In genomic region chr2L:8834806-8835483, dm6 we compare ENCODE assay signal across 1 fruit fly cellular context.
TF ChIP-seq lines count a peak whose summit lies in the region.

No protein-coding gene starts in this region.

TF ChIP-seq in whole organism, embryonic, 481 proteins besides CTCF, POLR2A, EP300 and RAD21 (continued from another document and continues in another):
- TF ChIP-seq salm (tag; optimal IDR thresholded peaks at IDR 0.05; lab: Kevin White, UChicago) (peak; percentile 27), CG3407 (GFP tag; optimal IDR thresholded peaks at IDR 0.05; lab: Kevin White, UChicago) (peak; percentile 39), B-H1 (GFP tag; IDR thresholded peaks at IDR 0.05; lab: Robert Waterston, UW) (peak; percentile 32; the same call in 2 of the 3 replicates), Rx (GFP tag; IDR thresholded peaks at IDR 0.05; lab: Robert Waterston, UW) (peak; percentile 49), CG11456 (GFP tag; IDR thresholded peaks at IDR 0.05; lab: Robert Waterston, UW) (peak; percentile 72), gcm (GFP tag; optimal IDR thresholded peaks at IDR 0.05; lab: Kevin White, UChicago) (peak; percentile 49), CG7839 (tag; optimal IDR thresholded peaks at IDR 0.05; lab: Kevin White, UChicago) (peak; percentile 77), CG32772 (GFP tag; IDR thresholded peaks at IDR 0.05; lab: Robert Waterston, UW) (peak; percentile 6; the same call in 1 of the 2 replicates), Xrp1 (GFP tag; IDR thresholded peaks at IDR 0.05; lab: Robert Waterston, UW) (peak; percentile 82), CG14014 (GFP tag; IDR thresholded peaks at IDR 0.05; lab: Robert Waterston, UW) (peak; percentile 18; the same call in 1 of the 2 replicates), crol (GFP tag; IDR thresholded peaks at IDR 0.05; lab: Robert Waterston, UW) (peak; percentile 46), CG15073 (GFP tag; optimal IDR thresholded peaks at IDR 0.05; lab: Kevin White, UChicago) (no peak), CG4854 (GFP tag; optimal IDR thresholded peaks at IDR 0.05; lab: Kevin White, UChicago) (peak; percentile 56), CG13894 (tag; optimal IDR thresholded peaks at IDR 0.05; lab: Kevin White, UChicago) (no peak), br (optimal IDR thresholded peaks at IDR 0.05; lab: Kevin White, UChicago) (no peak), CG1603 (tag; optimal IDR thresholded peaks at IDR 0.05; lab: Kevin White, UChicago) (peak; percentile 54), pros (GFP tag; optimal IDR thresholded peaks at IDR 0.05; lab: Kevin White, UChicago) (no peak), CG2712 (tag; optimal IDR thresholded peaks at IDR 0.05; lab: Kevin White, UChicago) (peak; percentile 54), CG8765 (GFP tag; IDR thresholded peaks at IDR 0.05; lab: Robert Waterston, UW) (0 out of 2 replicates have a peak, but pooled peaks have one; percentile 51), CG10979 (tag; optimal IDR thresholded peaks at IDR 0.05; lab: Kevin White, UChicago) (peak; percentile 80), CG9215 (GFP tag; IDR thresholded peaks at IDR 0.05; lab: Robert Waterston, UW) (no peak), E2f1 (GFP tag; IDR thresholded peaks at IDR 0.05; lab: Robert Waterston, UW) (peak; percentile 36), sqz (GFP tag; optimal IDR thresholded peaks at IDR 0.05; lab: Kevin White, UChicago) (no peak), ATbp (GFP tag; optimal IDR thresholded peaks at IDR 0.05; lab: Kevin White, UChicago) (peak; percentile 65), Dad (GFP tag; optimal IDR thresholded peaks at IDR 0.05; lab: Kevin White, UChicago) (peak; percentile 39), CG2875 (GFP tag; optimal IDR thresholded peaks at IDR 0.05; lab: Kevin White, UChicago) (peak; percentile 63), CG10321 (GFP tag; IDR thresholded peaks at IDR 0.05; lab: Robert Waterston, UW) (peak; percentile 20; the same call in 1 of the 2 replicates), CG7556 (GFP tag; optimal IDR thresholded peaks at IDR 0.05; lab: Kevin White, UChicago) (peak; percentile 37), Ptx1 (GFP tag; IDR thresholded peaks at IDR 0.05; lab: Robert Waterston, UW) (peak; percentile 81), Sox100B (GFP tag; optimal IDR thresholded peaks at IDR 0.05; lab: Kevin White, UChicago) (peak; percentile 46), jigr1 (GFP tag; IDR thresholded peaks at IDR 0.05; lab: Robert Waterston, UW) (peak; percentile 36; the same call in 1 of the 3 replicates), CG11093 (GFP tag; IDR thresholded peaks at IDR 0.05; lab: Robert Waterston, UW) (peak; percentile 50; the same call in 2 of the 3 replicates), D19B (GFP tag; optimal IDR thresholded peaks at IDR 0.05; lab: Kevin White, UChicago) (no peak), peb (GFP tag; IDR thresholded peaks at IDR 0.05; lab: Robert Waterston, UW) (peak; percentile 62), Oli (tag; optimal IDR thresholded peaks at IDR 0.05; lab: Kevin White, UChicago) (peak; percentile 72), CG8924 (tag; optimal IDR thresholded peaks at IDR 0.05; lab: Kevin White, UChicago) (peak; percentile 54), CG33557 (GFP tag; optimal IDR thresholded peaks at IDR 0.05; lab: Kevin White, UChicago) (no peak), gsb-n (tag; optimal IDR thresholded peaks at IDR 0.05; lab: Kevin White, UChicago) (peak; percentile 31), Neu2 (GFP tag; optimal IDR thresholded peaks at IDR 0.05; lab: Kevin White, UChicago; ENCODE audit: borderline replicate concordance) (peak; percentile 18), zfh1 (GFP tag; IDR thresholded peaks at IDR 0.05; lab: Robert Waterston, UW) (peak; percentile 92), so (GFP tag; IDR thresholded peaks at IDR 0.05; lab: Robert Waterston, UW) (peak; percentile 83; the same call in 2 of the 3 replicates), CG1529 (GFP tag; optimal IDR thresholded peaks at IDR 0.05; lab: Kevin White, UChicago) (peak; percentile 59), lola (GFP tag; optimal IDR thresholded peaks at IDR 0.05; lab: Kevin White, UChicago) (peak in 1 of 3 experiments; percentile 37), CG12659 (GFP tag; optimal IDR thresholded peaks at IDR 0.05; lab: Kevin White, UChicago) (peak; percentile 31), CG7372 (GFP tag; IDR thresholded peaks at IDR 0.05; lab: Robert Waterston, UW) (0 out of 2 replicates have a peak, but pooled peaks have one; percentile 18), CG12155 (GFP tag; optimal IDR thresholded peaks at IDR 0.05; lab: Kevin White, UChicago) (no peak), Hey (tag; optimal IDR thresholded peaks at IDR 0.05; lab: Kevin White, UChicago) (no peak), Spps (tag; optimal IDR thresholded peaks at IDR 0.05; lab: Kevin White, UChicago) (no peak), CG8089 (GFP tag; optimal IDR thresholded peaks at IDR 0.05; lab: Kevin White, UChicago) (peak; percentile 22), Tbp (GFP tag; optimal IDR thresholded peaks at IDR 0.05; lab: Kevin White, UChicago) (no peak), Trl (optimal IDR thresholded peaks at IDR 0.05; lab: Kevin White, UChicago) (no peak), Trl (GFP tag; optimal IDR thresholded peaks at IDR 0.05; lab: Kevin White, UChicago) (peak; percentile 61), bcd (GFP tag; optimal IDR thresholded peaks at IDR 0.05; lab: Kevin White, UChicago) (peak; percentile 41), CG17328 (GFP tag; IDR thresholded peaks at IDR 0.05; lab: Robert Waterston, UW) (peak; percentile 89), bbx (GFP tag; IDR thresholded peaks at IDR 0.05; lab: Robert Waterston, UW; ENCODE audit: partially characterized antibody) (0 out of 2 replicates have a peak, but pooled peaks have one; percentile 24), Fer3 (tag; optimal IDR thresholded peaks at IDR 0.05; lab: Kevin White, UChicago) (no peak), CoRest (tag; optimal IDR thresholded peaks at IDR 0.05; lab: Kevin White, UChicago) (peak; percentile 56), CG6689 (GFP tag; IDR thresholded peaks at IDR 0.05; lab: Robert Waterston, UW) (peak; percentile 66), CG14860 (GFP tag; IDR thresholded peaks at IDR 0.05; lab: Robert Waterston, UW; ENCODE audit: partially characterized antibody) (peak; percentile 58; the same call in 2 of the 3 replicates), dmrt99B (tag; optimal IDR thresholded peaks at IDR 0.05; lab: Kevin White, UChicago) (peak; percentile 83), CG8944 (GFP tag; optimal IDR thresholded peaks at IDR 0.05; lab: Kevin White, UChicago) (peak; percentile 32), CG15514 (GFP tag; optimal IDR thresholded peaks at IDR 0.05; lab: Kevin White, UChicago) (no peak), sr (GFP tag; IDR thresholded peaks at IDR 0.05; lab: Robert Waterston, UW) (0 out of 3 replicates have a peak, but pooled peaks have one; percentile 30), sens-2 (GFP tag; IDR thresholded peaks at IDR 0.05; lab: Robert Waterston, UW) (peak; percentile 80), slbo (GFP tag; IDR thresholded peaks at IDR 0.05; lab: Robert Waterston, UW) (peak; percentile 35; the same call in 1 of the 2 replicates), fru (optimal IDR thresholded peaks at IDR 0.05; lab: Kevin White, UChicago) (no peak), CG1647 (GFP tag; optimal IDR thresholded peaks at IDR 0.05; lab: Kevin White, UChicago) (peak; percentile 58), CG32532 (GFP tag; IDR thresholded peaks at IDR 0.05; lab: Robert Waterston, UW) (peak; percentile 30; the same call in 1 of the 2 replicates), CG17359 (tag; optimal IDR thresholded peaks at IDR 0.05; lab: Kevin White, UChicago) (peak; percentile 21), tgo (GFP tag; IDR thresholded peaks at IDR 0.05; lab: Robert Waterston, UW) (peak; percentile 76), Camta (GFP tag; optimal IDR thresholded peaks at IDR 0.05; lab: Kevin White, UChicago) (peak; percentile 38), vnd (GFP tag; IDR thresholded peaks at IDR 0.05; lab: Robert Waterston, UW; ENCODE audit: partially characterized antibody) (no peak), CG4424 (GFP tag; optimal IDR thresholded peaks at IDR 0.05; lab: Kevin White, UChicago) (peak; percentile 13), phol (tag; optimal IDR thresholded peaks at IDR 0.05; lab: Kevin White, UChicago) (peak; percentile 43), CG30020 (tag; optimal IDR thresholded peaks at IDR 0.05; lab: Kevin White, UChicago) (no peak), CG11695 (GFP tag; IDR thresholded peaks at IDR 0.05; lab: Robert Waterston, UW) (peak; percentile 65), CG15696 (tag; optimal IDR thresholded peaks at IDR 0.05; lab: Kevin White, UChicago) (peak; percentile 25), ewg (GFP tag; optimal IDR thresholded peaks at IDR 0.05; lab: Kevin White, UChicago) (peak; percentile 56), Six4 (GFP tag; optimal IDR thresholded peaks at IDR 0.05; lab: Kevin White, UChicago) (peak; percentile 53), dysf (GFP tag; IDR thresholded peaks at IDR 0.05; lab: Robert Waterston, UW) (peak; percentile 71), bsh (GFP tag; optimal IDR thresholded peaks at IDR 0.05; lab: Kevin White, UChicago) (peak in 1 of 2 experiments; percentile 73), CG14441 (GFP tag; IDR thresholded peaks at IDR 0.05; lab: Robert Waterston, UW) (0 out of 2 replicates have a peak, but pooled peaks have one; percentile 10), CG3847 (GFP tag; IDR thresholded peaks at IDR 0.05; lab: Robert Waterston, UW) (no peak), CG16813 (GFP tag; IDR thresholded peaks at IDR 0.05; lab: Robert Waterston, UW; ENCODE audit: partially characterized antibody) (no peak), nom (GFP tag; optimal IDR thresholded peaks at IDR 0.05; lab: Kevin White, UChicago) (no peak), dan (GFP tag; IDR thresholded peaks at IDR 0.05; lab: Robert Waterston, UW) (no peak), CG14710 (tag; optimal IDR thresholded peaks at IDR 0.05; lab: Kevin White, UChicago) (no peak), Optix (GFP tag; IDR thresholded peaks at IDR 0.05; lab: Robert Waterston, UW) (peak; percentile 71; the same call in 2 of the 3 replicates), Mrtf (GFP tag; IDR thresholded peaks at IDR 0.05; lab: Robert Waterston, UW) (peak; percentile 58; the same call in 2 of the 3 replicates), repo (GFP tag; optimal IDR thresholded peaks at IDR 0.05; lab: Kevin White, UChicago) (peak; percentile 30), croc (GFP tag; conservative IDR thresholded peaks at IDR 0.05; lab: Robert Waterston, UW) (peak; percentile 58), CG11504 (tag; optimal IDR thresholded peaks at IDR 0.05; lab: Kevin White, UChicago) (peak; percentile 53), tup (GFP tag; optimal IDR thresholded peaks at IDR 0.05; lab: Kevin White, UChicago) (peak; percentile 26), toy (GFP tag; IDR thresholded peaks at IDR 0.05; lab: Robert Waterston, UW) (no peak), grau (tag; optimal IDR thresholded peaks at IDR 0.05; lab: Kevin White, UChicago) (peak; percentile 50), ro (GFP tag; IDR thresholded peaks at IDR 0.05; lab: Robert Waterston, UW) (peak; percentile 49; the same call in 1 of the 2 replicates), Elba2 (GFP tag; optimal IDR thresholded peaks at IDR 0.05; lab: Kevin White, UChicago) (peak; percentile 6), Hr51 (GFP tag; optimal IDR thresholded peaks at IDR 0.05; lab: Kevin White, UChicago) (peak in 1 of 2 experiments; percentile 68), wor (GFP tag; IDR thresholded peaks at IDR 0.05; lab: Robert Waterston, UW) (peak; percentile 81), fd64A (GFP tag; optimal IDR thresholded peaks at IDR 0.05; lab: Kevin White, UChicago) (no peak), gt (GFP tag; IDR thresholded peaks at IDR 0.05; lab: Robert Waterston, UW) (peak; percentile 21), CG13424 (tag; optimal IDR thresholded peaks at IDR 0.05; lab: Kevin White, UChicago) (peak; percentile 43), z (GFP tag; IDR thresholded peaks at IDR 0.05; lab: Robert Waterston, UW) (no peak), lbe (GFP tag; optimal IDR thresholded peaks at IDR 0.05; lab: Kevin White, UChicago) (peak; percentile 68), Ets97D (GFP tag; optimal IDR thresholded peaks at IDR 0.05; lab: Kevin White, UChicago) (peak; percentile 29), pzg (GFP tag; optimal IDR thresholded peaks at IDR 0.05; lab: Kevin White, UChicago) (no peak), Taf1 (GFP tag; IDR thresholded peaks at IDR 0.05; lab: Robert Waterston, UW) (no peak), CG11696 (GFP tag; IDR thresholded peaks at IDR 0.05; lab: Robert Waterston, UW) (0 out of 2 replicates have a peak, but pooled peaks have one; percentile 25), vvl (GFP tag; IDR thresholded peaks at IDR 0.05; lab: Robert Waterston, UW) (peak; percentile 93), CG4730 (GFP tag; IDR thresholded peaks at IDR 0.05; lab: Robert Waterston, UW) (0 out of 2 replicates have a peak, but pooled peaks have one; percentile 5), zen (tag; optimal IDR thresholded peaks at IDR 0.05; lab: Kevin White, UChicago) (peak; percentile 19), Lhr (GFP tag; optimal IDR thresholded peaks at IDR 0.05; lab: Kevin White, UChicago) (peak; percentile 7), CG2116 (GFP tag; optimal IDR thresholded peaks at IDR 0.05; lab: Kevin White, UChicago) (peak; percentile 28), H15 (GFP tag; IDR thresholded peaks at IDR 0.05; lab: Robert Waterston, UW) (0 out of 3 replicates have a peak, but pooled peaks have one; percentile 38), PHDP (tag; optimal IDR thresholded peaks at IDR 0.05; lab: Kevin White, UChicago) (peak; percentile 54), Oaz (GFP tag; IDR thresholded peaks at IDR 0.05; lab: Robert Waterston, UW) (peak; percentile 63), CG2202 (tag; optimal IDR thresholded peaks at IDR 0.05; lab: Kevin White, UChicago) (peak; percentile 2), CG4404 (GFP tag; IDR thresholded peaks at IDR 0.05; lab: Robert Waterston, UW) (peak; percentile 58), sob (GFP tag; IDR thresholded peaks at IDR 0.05; lab: Robert Waterston, UW) (peak; percentile 67; the same call in 1 of the 2 replicates), chn (GFP tag; optimal IDR thresholded peaks at IDR 0.05; lab: Kevin White, UChicago) (peak; percentile 10), hbn (GFP tag; IDR thresholded peaks at IDR 0.05; lab: Robert Waterston, UW; ENCODE audit: partially characterized antibody) (no peak), CG10959 (GFP tag; IDR thresholded peaks at IDR 0.05; lab: Robert Waterston, UW) (peak; percentile 88), shn (GFP tag; optimal IDR thresholded peaks at IDR 0.05; lab: Kevin White, UChicago) (peak; percentile 18), ara (GFP tag; IDR thresholded peaks at IDR 0.05; lab: Robert Waterston, UW) (peak; percentile 77), CG3726 (GFP tag; IDR thresholded peaks at IDR 0.05; lab: Robert Waterston, UW) (peak; percentile 49; the same call in 1 of the 3 replicates), zf30C (GFP tag; optimal IDR thresholded peaks at IDR 0.05; lab: Kevin White, UChicago) (no peak), Sox102F (GFP tag; optimal IDR thresholded peaks at IDR 0.05; lab: Kevin White, UChicago) (peak; percentile 33), CG17361 (GFP tag; IDR thresholded peaks at IDR 0.05; lab: Robert Waterston, UW) (peak; percentile 31; the same call in 2 of the 3 replicates)
